Fruit fly (Drosophila melanogaster): Measurements from ENCODE around the gene pigeon.

Gene pigeon

dm6 chr2L:19217933-19218332 is 32.1 kb downstream of the pigeon start:
- TF ChIP-seq CG17801 (GFP tag; optimal IDR thresholded peaks at IDR 0.05; ENCODE audit: partially characterized antibody), result no peak

- TF ChIP-seq CG17801 (GFP tag; optimal IDR thresholded peaks at IDR 0.05; ENCODE audit: partially characterized antibody), result no peak
Observed at dm6 chr2L:19219473-19219872, 33.6 kb downstream of the pigeon start.

dm6 chr2L:19220036-19220612 is 34.3 kb downstream of the pigeon start:
- TF ChIP-seq CG17801 (GFP tag; optimal IDR thresholded peaks at IDR 0.05; ENCODE audit: partially characterized antibody), result no peak

- no peak for TF ChIP-seq CG17801 (GFP tag; optimal IDR thresholded peaks at IDR 0.05; ENCODE audit: partially characterized antibody)
Observed at dm6 chr2L:19222311-19222710, 36.5 kb downstream of the pigeon start.

dm6 chr2L:19225984-19226914 is 40.4 kb downstream of the pigeon start:
- no peak for TF ChIP-seq CG17801 (GFP tag; optimal IDR thresholded peaks at IDR 0.05; ENCODE audit: partially characterized antibody)

dm6 chr2L:19227656-19228055 is 41.8 kb downstream of the pigeon start:
- no peak for TF ChIP-seq CG17801 (GFP tag; optimal IDR thresholded peaks at IDR 0.05; ENCODE audit: partially characterized antibody)

- no peak for TF ChIP-seq CG17801 (GFP tag; optimal IDR thresholded peaks at IDR 0.05; ENCODE audit: partially characterized antibody)
Observed at dm6 chr2L:19229059-19229458, 43.2 kb downstream of the pigeon start.

dm6 chr2L:19230518-19230917 is 44.7 kb downstream of the pigeon start:
- TF ChIP-seq CG17801 (GFP tag; optimal IDR thresholded peaks at IDR 0.05; ENCODE audit: partially characterized antibody), result no peak

dm6 chr2L:19233300-19233699 is 47.5 kb downstream of the pigeon start:
- no peak for TF ChIP-seq CG17801 (GFP tag; optimal IDR thresholded peaks at IDR 0.05; ENCODE audit: partially characterized antibody)

- no peak for TF ChIP-seq CG17801 (GFP tag; optimal IDR thresholded peaks at IDR 0.05; ENCODE audit: partially characterized antibody)
Observed at dm6 chr2L:19235120-19235519, 49.3 kb downstream of the pigeon start.

dm6 chr2L:19235648-19236297 is 49.9 kb downstream of the pigeon start:
- no peak for TF ChIP-seq CG17801 (GFP tag; optimal IDR thresholded peaks at IDR 0.05; ENCODE audit: partially characterized antibody)

dm6 chr2L:19238669-19239068 is 52.8 kb downstream of the pigeon start:
- TF ChIP-seq CG17801 (GFP tag; optimal IDR thresholded peaks at IDR 0.05; ENCODE audit: partially characterized antibody), result no peak

Data from ovary, adult (tissue).